Fruit fly (Drosophila melanogaster) whole organism, prepupa: ENCODE results near the gene Ser.

ENCODE experiments used
- Blimp-1 ChIP-seq: fragments of 200-800 bp; sonication (Bioruptor generic); optimal IDR thresholded peaks from 3 replicates; lab custom pipeline; 2017; ENCODE audit warnings: missing biosample characterization, missing genetic modification characterization, mild to moderate bottlenecking, moderate library complexity, missing genetic modification reagents
- CG11762 ChIP-seq: fragments of 200-800 bp; sonication (Bioruptor generic); optimal IDR thresholded peaks from 3 replicates; lab custom pipeline; 2016; ENCODE audit warnings: missing biosample characterization, missing genetic modification characterization; ENCODE audit not compliant: insufficient read depth
- CG11902 ChIP-seq: fragments of 200-800 bp; sonication (Bioruptor generic); optimal IDR thresholded peaks from 3 replicates; lab custom pipeline; 2016; ENCODE audit warnings: missing biosample characterization, missing genetic modification characterization
- CG1621 ChIP-seq: fragments of 200-800 bp; sonication (Bioruptor generic); optimal IDR thresholded peaks from 3 replicates; lab custom pipeline; 2018; ENCODE audit warnings: missing biosample characterization, mild to moderate bottlenecking, missing genetic modification characterization
- CG34406 ChIP-seq: fragments of 200-800 bp; sonication (Bioruptor generic); optimal IDR thresholded peaks from 3 replicates; lab custom pipeline; 2016; ENCODE audit warnings: missing biosample characterization, missing genetic modification characterization
- CG3919 ChIP-seq: fragments of 200-800 bp; sonication (Bioruptor generic); optimal IDR thresholded peaks from 3 replicates; lab custom pipeline; 2016; ENCODE audit warnings: missing biosample characterization, missing genetic modification characterization
- CG4318 ChIP-seq: fragments of 200-800 bp; sonication (Bioruptor generic); optimal IDR thresholded peaks from 3 replicates; lab custom pipeline; 2017; ENCODE audit warnings: missing biosample characterization, mild to moderate bottlenecking, missing genetic modification characterization
- CG6163 ChIP-seq: fragments of 200-800 bp; sonication (Bioruptor generic); IDR thresholded peaks from 3 replicates; pipeline ENCODE4 v1.3.6; 2022; ENCODE audit warnings: missing biosample characterization, missing genetic modification characterization
- CG6276 ChIP-seq: fragments of 200-800 bp; sonication (Bioruptor generic); optimal IDR thresholded peaks from 2 replicates; lab custom pipeline; 2017; ENCODE audit warnings: missing biosample characterization, mild to moderate bottlenecking, missing genetic modification characterization
- CG6792 ChIP-seq: fragments of 200-800 bp; sonication (Bioruptor generic); optimal IDR thresholded peaks from 3 replicates; lab custom pipeline; 2016; ENCODE audit warnings: missing biosample characterization, missing genetic modification characterization
- CG6808 ChIP-seq: fragments of 200-800 bp; sonication (Bioruptor generic); optimal IDR thresholded peaks from 3 replicates; lab custom pipeline; 2017; ENCODE audit warnings: missing biosample characterization, missing genetic modification characterization, mild to moderate bottlenecking, moderate library complexity, missing genetic modification reagents
- CG6854 ChIP-seq: fragments of 200-800 bp; sonication (Bioruptor generic); optimal IDR thresholded peaks from 2 replicates; lab custom pipeline; 2017; ENCODE audit warnings: missing biosample characterization, mild to moderate bottlenecking, missing genetic modification characterization
- CG9139 ChIP-seq: fragments of 200-800 bp; sonication (Bioruptor generic); optimal IDR thresholded peaks from 3 replicates; lab custom pipeline; 2017; ENCODE audit warnings: missing biosample characterization, mild to moderate bottlenecking, missing genetic modification characterization
- Eip75B ChIP-seq: fragments of 200-800 bp; sonication (Bioruptor generic); optimal IDR thresholded peaks from 3 replicates; lab custom pipeline; 2016; ENCODE audit warnings: missing biosample characterization, missing genetic modification characterization
- Eip78C ChIP-seq: fragments of 200-800 bp; sonication (Bioruptor generic); peaks from one replicate; lab custom pipeline; 2016; ENCODE audit warnings: missing biosample characterization, missing genetic modification characterization
- Eip93F ChIP-seq: fragments of 200-800 bp; sonication (Bioruptor generic); optimal IDR thresholded peaks from 2 replicates; lab custom pipeline; 2016; ENCODE audit warnings: missing biosample characterization, mild to moderate bottlenecking, missing genetic modification characterization
- Gug ChIP-seq: fragments of 200-800 bp; sonication (Bioruptor generic); IDR thresholded peaks from 2 replicates; pipeline ENCODE4 v1.3.6; 2022; ENCODE audit warnings: missing biosample characterization, missing genetic modification characterization
- Hr39 ChIP-seq: fragments of 200-800 bp; sonication (Bioruptor generic); optimal IDR thresholded peaks from 2 replicates; lab custom pipeline; 2016; ENCODE audit warnings: missing biosample characterization, missing genetic modification characterization
- Hr4 ChIP-seq: fragments of 200-800 bp; sonication (Bioruptor generic); optimal IDR thresholded peaks from 3 replicates; lab custom pipeline; 2016; ENCODE audit warnings: missing biosample characterization, missing genetic modification characterization
- Met ChIP-seq: fragments of 200-800 bp; sonication (Bioruptor generic); optimal IDR thresholded peaks from 3 replicates; lab custom pipeline; 2016; ENCODE audit warnings: missing biosample characterization, missing genetic modification characterization
- OdsH ChIP-seq: fragments of 200-800 bp; sonication (Bioruptor generic); optimal IDR thresholded peaks from 3 replicates; lab custom pipeline; 2016; ENCODE audit warnings: missing biosample characterization, missing genetic modification characterization
- Sox14 ChIP-seq: fragments of 200-800 bp; sonication (Bioruptor generic); optimal IDR thresholded peaks from 3 replicates; lab custom pipeline; 2016; ENCODE audit warnings: missing biosample characterization, missing genetic modification characterization
- achi ChIP-seq: fragments of 200-800 bp; sonication (Bioruptor generic); optimal IDR thresholded peaks from 3 replicates; lab custom pipeline; 2016; ENCODE audit warnings: missing biosample characterization, missing genetic modification characterization
- acj6 ChIP-seq: fragments of 200-800 bp; sonication (Bioruptor generic); optimal IDR thresholded peaks from 3 replicates; lab custom pipeline; 2016; ENCODE audit warnings: missing biosample characterization, missing genetic modification characterization
- dac ChIP-seq: fragments of 200-800 bp; sonication (Bioruptor generic); optimal IDR thresholded peaks from 2 replicates; lab custom pipeline; 2017; ENCODE audit warnings: missing biosample characterization, mild to moderate bottlenecking, missing genetic modification characterization
- dsx ChIP-seq: fragments of 200-800 bp; optimal IDR thresholded peaks from 3 replicates; lab custom pipeline; 2019; ENCODE audit warnings: missing biosample characterization, mild to moderate bottlenecking, missing genetic modification characterization, moderate library complexity; ENCODE audit not compliant: poor library complexity, severe bottlenecking
- esn ChIP-seq: fragments of 200-800 bp; sonication (Bioruptor generic); optimal IDR thresholded peaks from 2 replicates; lab custom pipeline; 2016; ENCODE audit warnings: missing biosample characterization, mild to moderate bottlenecking, missing genetic modification characterization, moderate library complexity
- fd85E ChIP-seq: fragments of 200-800 bp; sonication (Bioruptor generic); optimal IDR thresholded peaks from 3 replicates; lab custom pipeline; 2016; ENCODE audit warnings: missing biosample characterization, missing genetic modification characterization
- fkh ChIP-seq: fragments of 200-800 bp; sonication (Bioruptor generic); optimal IDR thresholded peaks from 3 replicates; lab custom pipeline; 2017; ENCODE audit warnings: missing biosample characterization, mild to moderate bottlenecking, missing genetic modification characterization, moderate library complexity
- pdm3 ChIP-seq: fragments of 200-800 bp; sonication (Bioruptor generic); optimal IDR thresholded peaks from 3 replicates; lab custom pipeline; 2016; ENCODE audit warnings: missing biosample characterization, missing genetic modification characterization
- salr ChIP-seq, 2 experiments: fragments of 200-800 bp; sonication (Bioruptor generic); optimal IDR thresholded peaks; 3 replicates each; lab custom pipeline; 2016 to 2018; ENCODE audit warnings: missing biosample characterization in 2 of 2, missing genetic modification characterization in 2 of 2, mild to moderate bottlenecking in 1 of 2
- ss ChIP-seq, 2 experiments: fragments of 200-800 bp; sonication (Bioruptor generic); optimal IDR thresholded peaks; 2 replicates in 1 of 2; 3 replicates in 1 of 2; lab custom pipeline; 2017 to 2018; ENCODE audit warnings: mild to moderate bottlenecking in 2 of 2, missing biosample characterization in 2 of 2, missing genetic modification characterization in 2 of 2, moderate library complexity in 1 of 2
- svp ChIP-seq: fragments of 200-800 bp; sonication (Bioruptor generic); peaks from one replicate; lab custom pipeline; 2016; ENCODE audit warnings: missing biosample characterization, missing genetic modification characterization
- topi ChIP-seq: fragments of 200-800 bp; sonication (Bioruptor generic); optimal IDR thresholded peaks from 3 replicates; lab custom pipeline; 2016; ENCODE audit warnings: missing biosample characterization, missing genetic modification characterization
- vri ChIP-seq: fragments of 200-800 bp; sonication (Bioruptor generic); optimal IDR thresholded peaks from 3 replicates; lab custom pipeline; 2016; ENCODE audit warnings: missing biosample characterization, mild to moderate bottlenecking, missing genetic modification characterization

Gene Ser

DNA sequence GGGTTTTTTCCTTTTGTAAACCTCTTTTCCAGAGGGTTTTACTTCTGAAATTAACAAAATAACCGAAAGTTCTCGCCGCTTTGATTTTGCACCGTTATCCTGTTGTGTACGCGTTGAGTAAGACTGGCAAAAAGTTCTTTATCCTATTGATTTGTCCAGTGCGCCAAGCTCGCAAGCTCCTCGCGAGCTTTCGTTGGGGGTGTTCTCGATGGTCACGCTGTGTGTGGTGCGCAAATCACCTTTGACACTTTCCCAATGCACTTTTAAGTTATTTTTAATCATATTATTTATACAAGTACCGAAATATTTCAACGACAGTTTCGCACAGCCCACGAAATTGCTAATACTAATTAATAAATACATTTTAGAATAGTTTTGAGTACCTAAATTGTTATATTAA, 43.9 kb upstream of the Ser start:
- TF ChIP-seq dac (GFP tag; lab: Kevin White, UChicago) (no peak), svp (peak; percentile 73)

DNA sequence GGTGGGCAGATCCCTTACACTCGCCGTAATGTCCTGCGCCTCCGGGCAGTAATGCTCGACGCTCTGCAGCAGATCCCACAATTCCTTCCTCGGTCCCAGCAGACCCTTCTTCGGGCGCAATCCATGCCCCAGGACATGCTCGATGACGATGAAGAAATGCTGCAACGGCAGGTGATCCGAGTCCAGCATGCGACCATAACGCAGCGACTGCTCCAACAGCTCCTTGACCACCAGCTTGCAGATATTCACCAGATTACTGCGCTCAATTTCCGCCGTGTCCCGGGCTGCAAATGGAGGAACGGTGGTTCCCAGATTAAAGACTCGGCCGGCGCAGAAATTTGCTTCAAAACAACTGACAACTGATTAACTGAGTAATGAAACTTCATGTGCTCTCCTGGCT, 39.3 kb upstream of the Ser start, which contains the start of gene CG31068:
CG31068 (plus strand) TSS at position 301 of the 400 bp plus-strand sequence.
- TF ChIP-seq CG6163 (GFP tag; lab: Robert Waterston, UW) (no peak), Met (GFP tag; lab: Kevin White, UChicago) (no peak), fkh (GFP tag; lab: Kevin White, UChicago) (no peak), CG11902 (GFP tag; lab: Kevin White, UChicago) (no peak), Eip75B (GFP tag; lab: Kevin White, UChicago) (no peak), vri (GFP tag; lab: Kevin White, UChicago) (no peak), topi (GFP tag; lab: Kevin White, UChicago) (no peak), Eip93F (no peak), CG6808 (no peak), CG6276 (GFP tag; lab: Kevin White, UChicago) (no peak), Gug (GFP tag; lab: Robert Waterston, UW) (no peak), CG6792 (GFP tag; lab: Kevin White, UChicago) (no peak)

DNA sequence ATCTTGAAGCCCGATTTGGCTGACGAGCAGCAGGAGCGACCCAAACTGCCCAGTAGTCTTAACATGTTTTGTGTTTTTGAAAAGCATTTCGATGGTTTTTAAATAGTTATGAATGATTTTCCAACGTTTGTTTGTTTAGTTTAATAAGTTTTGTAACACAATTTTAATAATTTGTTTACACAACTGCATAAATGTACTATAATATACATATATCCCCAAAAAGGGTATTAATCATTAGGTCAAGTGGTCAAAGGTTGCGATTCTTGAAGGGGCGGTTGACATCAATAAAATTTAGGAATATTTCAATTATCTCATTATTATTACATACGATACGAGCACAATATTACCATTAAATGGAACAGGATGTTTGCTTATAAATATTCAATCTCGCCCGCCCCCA, 35.3 kb upstream of the Ser start, which contains the start of gene CG42814:
CG42814 (minus strand) TSS at position 101 of the 400 bp plus-strand sequence.
- TF ChIP-seq fkh (GFP tag; lab: Kevin White, UChicago) (no peak), CG4318 (GFP tag; lab: Kevin White, UChicago) (no peak), Met (GFP tag; lab: Kevin White, UChicago) (no peak), CG9139 (GFP tag; lab: Kevin White, UChicago) (no peak), dsx (GFP tag; lab: Kevin White, UChicago) (no peak), achi (GFP tag; lab: Kevin White, UChicago) (no peak), esn (GFP tag; lab: Kevin White, UChicago) (no peak), topi (GFP tag; lab: Kevin White, UChicago) (no peak), acj6 (GFP tag; lab: Kevin White, UChicago) (no peak), CG34406 (no peak), Hr39 (GFP tag; lab: Kevin White, UChicago) (no peak), fd85E (GFP tag; lab: Kevin White, UChicago) (no peak), CG3919 (GFP tag; lab: Kevin White, UChicago) (no peak), OdsH (GFP tag; lab: Kevin White, UChicago) (no peak)

DNA sequence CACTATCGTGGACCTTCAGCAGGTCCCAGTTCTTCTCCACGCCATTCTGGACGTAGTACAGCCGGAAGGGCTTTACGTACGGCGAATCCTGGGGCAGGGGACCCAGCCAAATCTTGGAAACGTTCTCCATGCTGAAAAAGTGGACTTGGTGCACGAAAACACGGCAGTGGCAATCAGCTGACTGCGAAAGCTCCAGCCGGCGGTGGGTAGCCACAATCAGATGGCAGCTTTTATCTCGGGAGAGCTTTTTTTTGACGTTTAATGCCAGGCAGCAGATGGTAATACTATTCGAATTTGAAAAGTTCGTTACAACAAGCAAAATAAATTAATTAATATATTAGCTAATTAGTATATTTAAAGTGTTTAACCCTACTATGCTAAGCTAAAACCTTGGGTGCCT, 34.3 kb upstream of the Ser start, which contains the start of gene CG42813:
CG42813 (minus strand) TSS at position 220 of the 400 bp plus-strand sequence.
- TF ChIP-seq vri (GFP tag; lab: Kevin White, UChicago) (no peak), CG9139 (GFP tag; lab: Kevin White, UChicago) (no peak), CG1621 (tag; lab: Kevin White, UChicago) (peak; percentile 32)

DNA sequence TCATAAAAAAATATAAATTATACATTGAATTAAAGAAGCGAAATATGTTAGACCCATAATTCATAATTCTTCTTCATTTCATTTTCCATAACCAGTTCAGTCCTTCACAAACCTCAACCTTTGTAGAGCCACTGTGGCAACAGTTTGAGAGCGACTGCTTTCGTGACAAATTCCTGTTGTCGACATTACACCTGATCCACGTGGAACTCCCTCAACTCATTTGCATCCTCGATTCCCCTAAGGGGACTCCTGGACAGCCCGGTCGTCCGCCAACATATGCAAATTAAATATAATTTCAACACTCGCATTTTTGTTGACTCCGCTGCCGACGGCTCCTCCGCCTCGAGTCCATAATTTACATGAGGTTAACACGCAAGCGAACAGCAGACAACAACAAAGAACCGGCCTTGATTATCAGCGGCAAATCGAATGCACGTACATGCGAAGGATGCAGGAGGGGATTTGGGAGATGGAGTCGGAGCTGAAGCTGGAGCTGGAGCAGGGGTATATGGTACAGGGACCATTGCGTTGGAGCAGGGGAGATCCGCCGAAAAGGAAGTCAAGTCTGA, 32.1 kb upstream of the Ser start:
- TF ChIP-seq salr (GFP tag; optimal IDR thresholded peaks at IDR 0.05; lab: Kevin White, UChicago) (no peak), CG34406 (no peak), CG11762 (GFP tag; lab: Kevin White, UChicago) (no peak), CG4318 (GFP tag; lab: Kevin White, UChicago) (no peak), dsx (GFP tag; lab: Kevin White, UChicago) (peak; percentile 14), pdm3 (GFP tag; lab: Kevin White, UChicago) (no peak), CG6792 (GFP tag; lab: Kevin White, UChicago) (no peak), CG1621 (tag; lab: Kevin White, UChicago) (peak; percentile 30), Hr4 (GFP tag; lab: Kevin White, UChicago) (no peak), Eip75B (GFP tag; lab: Kevin White, UChicago) (no peak), ss (GFP tag; optimal IDR thresholded peaks at IDR 0.05; lab: Kevin White, UChicago) (peak in 1 of 2 experiments; percentile 100), Blimp-1 (GFP tag; lab: Kevin White, UChicago) (peak; percentile 37), Gug (GFP tag; lab: Robert Waterston, UW) (no peak), Eip78C (peak; percentile 65), achi (GFP tag; lab: Kevin White, UChicago) (no peak), svp (peak; percentile 56), CG6854 (GFP tag; lab: Kevin White, UChicago) (peak; percentile 7), Sox14 (GFP tag; lab: Kevin White, UChicago) (no peak)
